Fruit fly (Drosophila melanogaster) Kc167 (cell line): ENCODE measurements around the gene CG14269.

Experiments
- Myc ChIP-seq: fragments of >200 bp; optimal IDR thresholded peaks from 2 replicates; lab custom pipeline; 2017; ENCODE audit warnings: missing external identifiers
- Sin3A ChIP-seq: fragments of >200 bp; optimal IDR thresholded peaks from 2 replicates; lab custom pipeline; 2018; ENCODE audit warnings: missing external identifiers
- h ChIP-seq: fragments of >200 bp; optimal IDR thresholded peaks from 3 replicates; lab custom pipeline; 2018; ENCODE audit warnings: missing external identifiers
- insv ChIP-seq: fragments of >200 bp; optimal IDR thresholded peaks from 3 replicates; lab custom pipeline; 2018; ENCODE audit warnings: missing external identifiers
- psq ChIP-seq: fragments of >200 bp; optimal IDR thresholded peaks from 2 replicates; lab custom pipeline; 2017; ENCODE audit warnings: missing external identifiers
- ttk ChIP-seq: sonication (Bioruptor generic); optimal IDR thresholded peaks from 2 replicates; lab custom pipeline; 2017; ENCODE audit warnings: missing external identifiers

Gene CG14269

dm6 chrX:3443902-3444301 is 8.3 kb upstream of the CG14269 start:
- TF ChIP-seq psq (lab: Kevin White, UChicago), result no peak
- no peak for TF ChIP-seq Myc (lab: Kevin White, UChicago)
- no peak for TF ChIP-seq insv

- no peak for TF ChIP-seq Myc (lab: Kevin White, UChicago)
- no peak for TF ChIP-seq psq (lab: Kevin White, UChicago)
- no peak for TF ChIP-seq h (lab: Kevin White, UChicago)
- no peak for TF ChIP-seq ttk (lab: Kevin White, UChicago)
- TF ChIP-seq Sin3A (lab: Kevin White, UChicago), result no peak
- TF ChIP-seq insv, result no peak
Measured at dm6 chrX:3442543-3443207, 7.1 kb upstream of the CG14269 start.

- no peak for TF ChIP-seq psq (lab: Kevin White, UChicago)
- TF ChIP-seq h (lab: Kevin White, UChicago), result no peak
- TF ChIP-seq Myc (lab: Kevin White, UChicago), result no peak
- no peak for TF ChIP-seq insv
- TF ChIP-seq Sin3A (lab: Kevin White, UChicago), result no peak
- TF ChIP-seq ttk (lab: Kevin White, UChicago), result no peak
Measured at dm6 chrX:3440506-3440905, 4.9 kb upstream of the CG14269 start.

- no peak for TF ChIP-seq ttk (lab: Kevin White, UChicago)
- no peak for TF ChIP-seq Sin3A (lab: Kevin White, UChicago)
Measured at dm6 chrX:3437493-3437892, 1.9 kb upstream of the CG14269 start.

- TF ChIP-seq h (lab: Kevin White, UChicago) (no peak), Sin3A (lab: Kevin White, UChicago) (no peak)
Measured at dm6 chrX:3436183-3436582, 576 bp upstream of the CG14269 start.

dm6 chrX:3433646-3434097 is 1.9 kb downstream of the CG14269 start:
- TF ChIP-seq psq (lab: Kevin White, UChicago) (no peak), Sin3A (lab: Kevin White, UChicago) (no peak)

- TF ChIP-seq Myc (lab: Kevin White, UChicago), result no peak
- TF ChIP-seq h (lab: Kevin White, UChicago), result no peak
- no peak for TF ChIP-seq ttk (lab: Kevin White, UChicago)
- no peak for TF ChIP-seq Sin3A (lab: Kevin White, UChicago)
- no peak for TF ChIP-seq psq (lab: Kevin White, UChicago)
- no peak for TF ChIP-seq insv
Measured at dm6 chrX:3432928-3433327, 2.7 kb downstream of the CG14269 start.

dm6 chrX:3431641-3432040 is 4.0 kb downstream of the CG14269 start:
- TF ChIP-seq h (lab: Kevin White, UChicago) (no peak), Myc (lab: Kevin White, UChicago) (no peak), Sin3A (lab: Kevin White, UChicago) (no peak)

dm6 chrX:3429952-3430351 is 5.7 kb downstream of the CG14269 start:
- TF ChIP-seq ttk (lab: Kevin White, UChicago) (no peak), insv (no peak), h (lab: Kevin White, UChicago) (no peak), psq (lab: Kevin White, UChicago) (no peak), Sin3A (lab: Kevin White, UChicago) (no peak), Myc (lab: Kevin White, UChicago) (no peak)

dm6 chrX:3427614-3427965 is 8.0 kb downstream of the CG14269 start:
- no peak for TF ChIP-seq psq (lab: Kevin White, UChicago)

- no peak for TF ChIP-seq Myc (lab: Kevin White, UChicago)
- TF ChIP-seq ttk (lab: Kevin White, UChicago), result no peak
- TF ChIP-seq Sin3A (lab: Kevin White, UChicago), result no peak
- no peak for TF ChIP-seq psq (lab: Kevin White, UChicago)
- no peak for TF ChIP-seq insv
- no peak for TF ChIP-seq h (lab: Kevin White, UChicago)
Measured at dm6 chrX:3426803-3427613, 8.6 kb downstream of the CG14269 start.

- no peak for TF ChIP-seq psq (lab: Kevin White, UChicago)
- no peak for TF ChIP-seq Myc (lab: Kevin White, UChicago)
- TF ChIP-seq insv, result no peak
- no peak for TF ChIP-seq ttk (lab: Kevin White, UChicago)
- TF ChIP-seq Sin3A (lab: Kevin White, UChicago), result no peak
- TF ChIP-seq h (lab: Kevin White, UChicago), result no peak
Measured at dm6 chrX:3424963-3425362, 10.6 kb downstream of the CG14269 start.
